Fruit fly (Drosophila melanogaster) whole organism, embryonic: ENCODE data around the gene CG4020.
A peak's percentile ranks its signal among the peaks of the same experiment; 100 is the strongest.

ENCODE experiments used
- BtbVII ChIP-seq: fragments of 200-800 bp; sonication (Bioruptor generic); optimal IDR thresholded peaks from 3 replicates; lab custom pipeline; 2017; ENCODE audit warnings: missing biosample characterization, mild to moderate bottlenecking, missing genetic modification characterization
- CG11247 ChIP-seq: fragments of 200-800 bp; sonication (Bioruptor generic); IDR thresholded peaks from 2 replicates; pipeline ENCODE4 v1.3.6; 2022; ENCODE audit warnings: missing biosample characterization, missing genetic modification characterization
- CG12219 ChIP-seq: fragments of 200-800 bp; sonication (Bioruptor generic); optimal IDR thresholded peaks from 3 replicates; lab custom pipeline; 2018; ENCODE audit warnings: missing biosample characterization, mild to moderate bottlenecking, missing genetic modification characterization
- CG12744 ChIP-seq: fragments of 200-800 bp; sonication (Bioruptor generic); optimal IDR thresholded peaks from 2 replicates; lab custom pipeline; 2016; ENCODE audit warnings: missing biosample characterization, missing genetic modification characterization
- CG13123 ChIP-seq: fragments of 200-800 bp; sonication (Bioruptor generic); optimal IDR thresholded peaks from 2 replicates; lab custom pipeline; 2016; ENCODE audit warnings: missing biosample characterization, missing genetic modification characterization
- CG13424 ChIP-seq: fragments of 200-800 bp; sonication (Bioruptor generic); optimal IDR thresholded peaks from 2 replicates; lab custom pipeline; 2019; ENCODE audit warnings: missing biosample characterization, mild to moderate bottlenecking, missing genetic modification characterization, moderate library complexity
- CG15011 ChIP-seq: fragments of 200-800 bp; sonication (Bioruptor generic); optimal IDR thresholded peaks from 3 replicates; lab custom pipeline; 2018; ENCODE audit warnings: missing biosample characterization, mild to moderate bottlenecking, missing genetic modification characterization
- CG1832 ChIP-seq: fragments of 200-800 bp; sonication (Bioruptor generic); optimal IDR thresholded peaks from 2 replicates; lab custom pipeline; 2017; ENCODE audit warnings: missing biosample characterization, mild to moderate bottlenecking, missing genetic modification characterization, inconsistent platforms
- CG3065 ChIP-seq: fragments of 200-800 bp; sonication (Bioruptor generic); optimal IDR thresholded peaks from 2 replicates; lab custom pipeline; 2016; ENCODE audit warnings: missing biosample characterization, missing genetic modification characterization
- CG34224 ChIP-seq: fragments of 200-800 bp; sonication (Bioruptor generic); IDR thresholded peaks from 3 replicates; pipeline ENCODE4 v1.3.6; 2022; ENCODE audit warnings: missing biosample characterization, missing genetic modification characterization; ENCODE audit not compliant: partially characterized antibody
- CG6254 ChIP-seq: fragments of 200-800 bp; sonication (Bioruptor generic); optimal IDR thresholded peaks from 3 replicates; lab custom pipeline; 2017; ENCODE audit warnings: mild to moderate bottlenecking, missing biosample characterization, missing genetic modification reagents, missing genetic modification characterization
- CG6654 ChIP-seq: fragments of 200-800 bp; sonication (Bioruptor generic); optimal IDR thresholded peaks from 2 replicates; lab custom pipeline; 2017; ENCODE audit warnings: missing biosample characterization, mild to moderate bottlenecking, missing genetic modification characterization
- CG6683 ChIP-seq: fragments of 200-800 bp; sonication (Bioruptor generic); optimal IDR thresholded peaks from 2 replicates; lab custom pipeline; 2017; ENCODE audit warnings: missing biosample characterization, mild to moderate bottlenecking, missing genetic modification characterization, missing genetic modification reagents
- CG7372 ChIP-seq: fragments of 200-800 bp; sonication (Bioruptor generic); IDR thresholded peaks from 2 replicates; pipeline ENCODE4 v1.3.6; 2022; ENCODE audit warnings: missing biosample characterization, missing genetic modification characterization
- CG7839 ChIP-seq: fragments of 200-800 bp; sonication (Bioruptor generic); optimal IDR thresholded peaks from 3 replicates; lab custom pipeline; 2018; ENCODE audit warnings: missing biosample characterization, mild to moderate bottlenecking, missing genetic modification characterization, moderate library complexity
- CG8089 ChIP-seq: fragments of 200-800 bp; sonication (Bioruptor generic); optimal IDR thresholded peaks from 3 replicates; lab custom pipeline; 2016; ENCODE audit warnings: missing biosample characterization, missing genetic modification characterization
- CG8281 ChIP-seq: fragments of 200-800 bp; sonication (Bioruptor generic); optimal IDR thresholded peaks from 2 replicates; lab custom pipeline; 2018; ENCODE audit warnings: missing biosample characterization, mild to moderate bottlenecking, missing genetic modification characterization, moderate library complexity
- CG8388 ChIP-seq: fragments of 200-800 bp; sonication (Bioruptor generic); optimal IDR thresholded peaks from 2 replicates; lab custom pipeline; 2019; ENCODE audit warnings: missing biosample characterization, mild to moderate bottlenecking, missing genetic modification characterization, moderate library complexity
- CG9609 ChIP-seq: fragments of 200-800 bp; sonication (Bioruptor generic); optimal IDR thresholded peaks from 3 replicates; lab custom pipeline; 2016; ENCODE audit warnings: missing biosample characterization, missing genetic modification characterization
- CG9797 ChIP-seq: fragments of 200-800 bp; sonication (Bioruptor generic); optimal IDR thresholded peaks from 3 replicates; lab custom pipeline; 2018; ENCODE audit warnings: missing biosample characterization, mild to moderate bottlenecking, missing genetic modification characterization
- Dbx ChIP-seq: fragments of 200-800 bp; sonication (Bioruptor generic); IDR thresholded peaks from 3 replicates; pipeline ENCODE4 v1.3.6; 2022; ENCODE audit warnings: missing biosample characterization, missing genetic modification characterization
- Dfd ChIP-seq, 2 experiments: fragments of >200 bp; optimal IDR thresholded peaks; 2 replicates each; lab custom pipeline; 2017; ENCODE audit warnings: missing biosample characterization in 2 of 2, missing genetic modification characterization in 2 of 2
- Dref ChIP-seq: fragments of 200-800 bp; sonication (Bioruptor generic); IDR thresholded peaks from 2 replicates; pipeline ENCODE4 v1.3.6; 2022; ENCODE audit warnings: missing biosample characterization, missing genetic modification characterization
- E2f1 ChIP-seq: fragments of 200-800 bp; sonication (Bioruptor generic); IDR thresholded peaks from 2 replicates; pipeline ENCODE4 v1.3.6; 2022; ENCODE audit warnings: missing biosample characterization, missing genetic modification characterization
- ERR ChIP-seq: fragments of 200-800 bp; sonication (Bioruptor generic); optimal IDR thresholded peaks from 2 replicates; lab custom pipeline; 2016; ENCODE audit warnings: missing biosample characterization, missing genetic modification characterization
- MESR4 ChIP-seq: fragments of 200-800 bp; sonication (Bioruptor generic); optimal IDR thresholded peaks from 2 replicates; lab custom pipeline; 2018; ENCODE audit warnings: missing biosample characterization, mild to moderate bottlenecking, missing genetic modification characterization, moderate library complexity
- Meics ChIP-seq: fragments of 200-800 bp; sonication (Bioruptor generic); optimal IDR thresholded peaks from 2 replicates; lab custom pipeline; 2017; ENCODE audit warnings: missing biosample characterization, mild to moderate bottlenecking, missing genetic modification characterization
- Opbp ChIP-seq: fragments of 200-800 bp; sonication (Bioruptor generic); IDR thresholded peaks from 3 replicates; pipeline ENCODE4 v1.3.6; 2022; ENCODE audit warnings: missing biosample characterization, missing genetic modification characterization; ENCODE audit not compliant: partially characterized antibody
- Optix ChIP-seq: fragments of 200-800 bp; sonication (Bioruptor generic); IDR thresholded peaks from 3 replicates; pipeline ENCODE4 v1.3.6; 2022; ENCODE audit warnings: missing biosample characterization, missing genetic modification characterization
- Sry-β ChIP-seq: fragments of 200-800 bp; sonication (Bioruptor generic); optimal IDR thresholded peaks from 2 replicates; lab custom pipeline; 2018; ENCODE audit warnings: missing biosample characterization, mild to moderate bottlenecking, missing genetic modification characterization, moderate library complexity
- Taf1 ChIP-seq: fragments of 200-800 bp; sonication (Bioruptor generic); IDR thresholded peaks from 2 replicates; pipeline ENCODE4 v1.3.6; 2022; ENCODE audit warnings: missing biosample characterization, missing genetic modification characterization
- cad ChIP-seq: fragments of >200 bp; optimal IDR thresholded peaks from 2 replicates; lab custom pipeline; 2017; ENCODE audit warnings: missing biosample characterization, missing genetic modification characterization
- crol ChIP-seq: fragments of 200-800 bp; sonication (Bioruptor generic); IDR thresholded peaks from 2 replicates; pipeline ENCODE4 v1.3.6; 2022; ENCODE audit warnings: missing biosample characterization, missing genetic modification characterization
- en ChIP-seq: fragments of 200-800 bp; sonication (Bioruptor generic); optimal IDR thresholded peaks from 2 replicates; lab custom pipeline; 2016; ENCODE audit warnings: missing biosample characterization, missing genetic modification characterization
- fd3F ChIP-seq: fragments of 200-800 bp; sonication (Bioruptor generic); optimal IDR thresholded peaks from 2 replicates; lab custom pipeline; 2018; ENCODE audit warnings: missing biosample characterization, mild to moderate bottlenecking, missing genetic modification characterization, moderate library complexity
- fd96Cb ChIP-seq: fragments of 200-800 bp; sonication (Bioruptor generic); optimal IDR thresholded peaks from 2 replicates; lab custom pipeline; 2018; ENCODE audit warnings: missing biosample characterization, mild to moderate bottlenecking, missing genetic modification characterization, moderate library complexity
- fru ChIP-seq: fragments of >200 bp; optimal IDR thresholded peaks from 2 replicates; lab custom pipeline; 2017
- gcm ChIP-seq: fragments of 200-800 bp; sonication (Bioruptor generic); optimal IDR thresholded peaks from 2 replicates; lab custom pipeline; 2019; ENCODE audit warnings: missing biosample characterization, mild to moderate bottlenecking, missing genetic modification characterization, moderate library complexity
- gcm2 ChIP-seq: fragments of 200-800 bp; sonication (Bioruptor generic); optimal IDR thresholded peaks from 2 replicates; lab custom pipeline; 2016; ENCODE audit warnings: missing biosample characterization, missing genetic modification characterization
- gfzf ChIP-seq: fragments of 200-800 bp; sonication (Bioruptor generic); optimal IDR thresholded peaks from 2 replicates; lab custom pipeline; 2016; ENCODE audit warnings: missing biosample characterization, mild to moderate bottlenecking, missing genetic modification characterization, moderate library complexity
- gro ChIP-seq: fragments of 200-800 bp; sonication (Bioruptor generic); optimal IDR thresholded peaks from 2 replicates; lab custom pipeline; 2016; ENCODE audit warnings: missing biosample characterization, missing genetic modification characterization
- gsb ChIP-seq: fragments of 200-800 bp; sonication (Bioruptor generic); IDR thresholded peaks from 2 replicates; pipeline ENCODE4 v1.3.6; 2022; ENCODE audit warnings: missing biosample characterization, missing genetic modification characterization
- psq ChIP-seq: fragments of 200-800 bp; sonication (Bioruptor generic); optimal IDR thresholded peaks from 2 replicates; lab custom pipeline; 2017; ENCODE audit warnings: missing biosample characterization, missing genetic modification characterization
- salm ChIP-seq: fragments of 200-800 bp; sonication (Bioruptor generic); optimal IDR thresholded peaks from 2 replicates; lab custom pipeline; 2018; ENCODE audit warnings: missing biosample characterization, mild to moderate bottlenecking, missing genetic modification characterization
- sim ChIP-seq: fragments of 200-800 bp; sonication (Bioruptor generic); IDR thresholded peaks from 2 replicates; pipeline ENCODE4 v1.3.6; 2022; ENCODE audit warnings: missing biosample characterization, missing genetic modification characterization
- slou ChIP-seq: fragments of 200-800 bp; sonication (Bioruptor generic); optimal IDR thresholded peaks from 3 replicates; lab custom pipeline; 2016; ENCODE audit warnings: missing biosample characterization, missing genetic modification characterization
- sob ChIP-seq: fragments of 200-800 bp; sonication (Bioruptor generic); IDR thresholded peaks from 2 replicates; pipeline ENCODE4 v1.3.6; 2022; ENCODE audit warnings: missing biosample characterization, missing genetic modification characterization
- trh ChIP-seq: fragments of 200-800 bp; sonication (Bioruptor generic); optimal IDR thresholded peaks from 2 replicates; lab custom pipeline; 2016; ENCODE audit warnings: missing biosample characterization, missing genetic modification characterization
- unc-4 ChIP-seq: fragments of 200-800 bp; sonication (Bioruptor generic); IDR thresholded peaks from 2 replicates; pipeline ENCODE4 v1.3.6; 2022; ENCODE audit warnings: missing biosample characterization, missing genetic modification characterization; ENCODE audit not compliant: partially characterized antibody
- vvl ChIP-seq: fragments of 200-800 bp; sonication (Bioruptor generic); IDR thresholded peaks from 2 replicates; pipeline ENCODE4 v1.3.6; 2022; ENCODE audit warnings: missing biosample characterization, missing genetic modification characterization

CG4020 gene

dm6 chrX:5894529-5895487 is 10.7 kb upstream of the CG4020 start (continued):
- TF ChIP-seq CG6683 (GFP tag; lab: Kevin White, UChicago) = no peak
- TF ChIP-seq fd3F = no peak
- TF ChIP-seq CG34224 (GFP tag; lab: Robert Waterston, UW) = no peak
- no peak for TF ChIP-seq CG12219 (GFP tag; lab: Kevin White, UChicago)
- TF ChIP-seq slou (GFP tag; lab: Kevin White, UChicago) = no peak
- TF ChIP-seq CG15011 (GFP tag; lab: Kevin White, UChicago) = no peak
- peak; percentile 57 for TF ChIP-seq gcm
- no peak for TF ChIP-seq crol (GFP tag; lab: Robert Waterston, UW)
- TF ChIP-seq trh (GFP tag; lab: Kevin White, UChicago) = no peak
- TF ChIP-seq gsb (GFP tag; lab: Robert Waterston, UW) = no peak
- no peak for TF ChIP-seq Dbx
- no peak for TF ChIP-seq en (GFP tag; lab: Kevin White, UChicago)
- TF ChIP-seq CG3065 = no peak
- TF ChIP-seq salm (tag; lab: Kevin White, UChicago) = no peak
- TF ChIP-seq CG13123 (GFP tag; lab: Kevin White, UChicago) = no peak
- TF ChIP-seq CG1832 (GFP tag; lab: Kevin White, UChicago) = no peak
- TF ChIP-seq CG9797 (GFP tag; lab: Kevin White, UChicago) = no peak
- no peak for TF ChIP-seq CG12744 (GFP tag; lab: Kevin White, UChicago)
- no peak for TF ChIP-seq CG9609 (GFP tag; lab: Kevin White, UChicago)
- TF ChIP-seq fru (lab: Kevin White, UChicago) = no peak
- no peak for TF ChIP-seq gro
- no peak for TF ChIP-seq CG11247
- no peak for TF ChIP-seq unc-4 (GFP tag; lab: Robert Waterston, UW)
- TF ChIP-seq Sry-β (GFP tag; lab: Kevin White, UChicago) = no peak
- TF ChIP-seq CG6254 (GFP tag; lab: Kevin White, UChicago) = no peak
- TF ChIP-seq Opbp (GFP tag; lab: Robert Waterston, UW) = no peak
- no peak for TF ChIP-seq gcm2 (GFP tag; lab: Kevin White, UChicago)
- no peak for TF ChIP-seq E2f1 (GFP tag; lab: Robert Waterston, UW)
- no peak for TF ChIP-seq psq (GFP tag; lab: Kevin White, UChicago)
- TF ChIP-seq sob (GFP tag; lab: Robert Waterston, UW) = no peak
- TF ChIP-seq fd96Cb (tag; lab: Kevin White, UChicago) = no peak
- no peak for TF ChIP-seq Meics (GFP tag; lab: Kevin White, UChicago)
- no peak for TF ChIP-seq CG6654 (GFP tag; lab: Kevin White, UChicago)
- TF ChIP-seq Dref (GFP tag; lab: Robert Waterston, UW) = no peak
- no peak for TF ChIP-seq CG8089
- TF ChIP-seq sim = no peak
- TF ChIP-seq MESR4 (GFP tag; lab: Kevin White, UChicago) = no peak
- TF ChIP-seq CG13424 = no peak
- TF ChIP-seq CG8388 = no peak
- no peak for TF ChIP-seq Taf1 (GFP tag; lab: Robert Waterston, UW)
- TF ChIP-seq CG7372 (GFP tag; lab: Robert Waterston, UW) = no peak
- no peak for TF ChIP-seq cad (GFP tag; lab: Kevin White, UChicago)
- no peak for TF ChIP-seq gfzf (GFP tag; lab: Kevin White, UChicago)
- TF ChIP-seq CG7839 = peak; percentile 25
- TF ChIP-seq ERR (GFP tag; lab: Kevin White, UChicago) = no peak
- TF ChIP-seq Optix (GFP tag; lab: Robert Waterston, UW) = no peak
- TF ChIP-seq vvl (GFP tag; lab: Robert Waterston, UW) = 0 out of 2 replicates have a peak, but pooled peaks have one; percentile 20
- TF ChIP-seq Dfd (GFP tag; optimal IDR thresholded peaks at IDR 0.05; lab: Kevin White, UChicago) = no peak
- TF ChIP-seq BtbVII = no peak
- TF ChIP-seq CG8281 (tag; lab: Kevin White, UChicago) = no peak
